Worm (Caenorhabditis elegans) whole organism, midembryonic: ENCODE measurements around the gene gck-2.

Experiments
- T22C8.4 ChIP-seq: fragments of 200-800 bp; sonication (Bioruptor generic); IDR thresholded peaks from 2 replicates; pipeline ENCODE4 v1.3.6; 2022; ENCODE audit warnings: missing genetic modification characterization, missing compliant biosample characterization
- cog-1 ChIP-seq: sonication (generic microtip); optimal IDR thresholded peaks from 2 replicates; lab custom pipeline; 2016; ENCODE audit warnings: missing genetic modification characterization, missing compliant biosample characterization
- flt-1 ChIP-seq: fragments of 200-800 bp; sonication (Bioruptor generic); IDR thresholded peaks from 2 replicates; pipeline ENCODE4 v1.3.6; 2022; ENCODE audit warnings: missing genetic modification characterization, missing compliant biosample characterization
- ref-1 ChIP-seq: fragments of 200-800 bp; sonication (Bioruptor generic); conservative IDR thresholded peaks from 2 replicates; pipeline ENCODE4 v1.3.6; 2022; ENCODE audit warnings: missing genetic modification reagents, missing genetic modification characterization, missing compliant biosample characterization
- ztf-23 ChIP-seq: fragments of 200-800 bp; sonication (Bioruptor generic); IDR thresholded peaks from 2 replicates; pipeline ENCODE4 v1.3.6; 2022; ENCODE audit warnings: missing genetic modification reagents, missing genetic modification characterization, missing compliant biosample characterization

DNA sequence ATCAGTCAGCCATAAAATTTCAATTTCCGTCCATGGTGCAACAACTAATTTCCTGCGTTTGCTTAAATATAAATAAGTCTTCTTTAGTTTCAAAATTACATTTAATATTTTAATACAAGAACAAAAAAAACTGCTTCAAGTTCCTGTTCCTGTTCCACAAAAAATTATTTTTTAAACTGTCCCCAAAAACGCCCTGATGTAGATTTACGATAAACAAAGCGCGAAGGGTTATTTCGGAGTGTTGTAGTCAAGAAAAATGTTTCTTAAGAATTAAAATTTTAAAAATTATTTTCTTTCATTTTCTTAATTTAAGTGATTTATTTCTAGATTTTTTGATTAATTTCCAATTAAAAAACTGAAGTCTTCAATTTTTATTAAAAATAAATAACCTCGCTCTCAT, 46.1 kb upstream of the gck-2 start, which contains the start of gene T15B7.15:
- TF ChIP-seq ref-1 (GFP tag; lab: Robert Waterston, UW), result no peak
- TF ChIP-seq T22C8.4 (GFP tag; lab: Robert Waterston, UW), result no peak
- no peak for TF ChIP-seq cog-1 (tag; lab: Kevin White, UChicago)
- no peak for TF ChIP-seq ztf-23
- no peak for TF ChIP-seq flt-1 (GFP tag; lab: Robert Waterston, UW)
